Fruit fly (Drosophila melanogaster) S2 (cell line): ENCODE results near the gene woc.

ENCODE experiments used
- CG8478 ChIP-seq: fragments of >200 bp; optimal IDR thresholded peaks from 2 replicates; lab custom pipeline; 2018
- CTCF ChIP-seq, 2 experiments: fragments of >200 bp; optimal IDR thresholded peaks; 2 replicates each; lab custom pipeline; 2018

dm6 chr3R:27247892-27248291, 16.0 kb downstream of the woc start, which contains the start of gene CG5984:
- TF ChIP-seq CTCF (optimal IDR thresholded peaks at IDR 0.05; lab: Kevin White, UChicago) (no peak), CG8478 (lab: Kevin White, UChicago) (no peak)
